Worm (Caenorhabditis elegans) whole organism, L2 larva: ENCODE measurements around the gene algn-9.

Source experiments
- C34F6.9 ChIP-seq: fragments of 150-350 bp; optimal IDR thresholded peaks from 2 replicates; lab custom pipeline; 2014; ENCODE audit warnings: missing biosample characterization, missing genetic modification characterization
- F13H6.1 ChIP-seq: sonication (generic microtip); optimal IDR thresholded peaks from 2 replicates; lab custom pipeline; 2016; ENCODE audit warnings: missing genetic modification characterization, missing compliant biosample characterization
- R02D3.7 ChIP-seq: fragments of 150-350 bp; optimal IDR thresholded peaks from 2 replicates; lab custom pipeline; 2014; ENCODE audit warnings: missing biosample characterization, missing genetic modification characterization
- Y55F3AM.14 ChIP-seq: fragments of 200-800 bp; sonication (Bioruptor generic); optimal IDR thresholded peaks from 2 replicates; lab custom pipeline; 2018; ENCODE audit warnings: mild to moderate bottlenecking, missing genetic modification characterization, missing compliant biosample characterization
- ZK546.5 ChIP-seq: sonication (generic microtip); optimal IDR thresholded peaks from 2 replicates; lab custom pipeline; 2017; ENCODE audit warnings: missing biosample characterization, missing genetic modification characterization
- alr-1 ChIP-seq: fragments of 150-350 bp; optimal IDR thresholded peaks from 2 replicates; lab custom pipeline; 2014; ENCODE audit warnings: missing biosample characterization, missing genetic modification characterization
- aly-2 ChIP-seq: fragments of 150-350 bp; optimal IDR thresholded peaks from 2 replicates; lab custom pipeline; 2014; ENCODE audit warnings: missing biosample characterization, missing genetic modification characterization
- ama-1 ChIP-seq: fragments of 150-350 bp; optimal IDR thresholded peaks from 2 replicates; lab custom pipeline; 2018; ENCODE audit warnings: inconsistent platforms
- blmp-1 ChIP-seq: sonication (generic microtip); optimal IDR thresholded peaks from 2 replicates; lab custom pipeline; 2017; ENCODE audit warnings: missing genetic modification characterization, mild to moderate bottlenecking, missing compliant biosample characterization, antibody characterized with exemption, moderate library complexity; ENCODE audit not compliant: insufficient read depth
- ceh-16 ChIP-seq: fragments of 150-350 bp; optimal IDR thresholded peaks from 2 replicates; lab custom pipeline; 2014; ENCODE audit warnings: missing biosample characterization, missing genetic modification characterization
- ceh-82 ChIP-seq: fragments of 150-350 bp; optimal IDR thresholded peaks from 2 replicates; lab custom pipeline; 2014; ENCODE audit warnings: missing biosample characterization, missing genetic modification characterization
- crh-2 ChIP-seq: sonication (generic microtip); optimal IDR thresholded peaks from 2 replicates; lab custom pipeline; 2017; ENCODE audit warnings: missing biosample characterization, missing genetic modification characterization
- dmd-4 ChIP-seq: sonication (generic microtip); optimal IDR thresholded peaks from 2 replicates; lab custom pipeline; 2017; ENCODE audit warnings: missing biosample characterization, missing genetic modification characterization
- egl-27 ChIP-seq: sonication (generic microtip); optimal IDR thresholded peaks from 3 replicates; lab custom pipeline; 2017; ENCODE audit warnings: missing biosample characterization, missing genetic modification reagents, missing genetic modification characterization
- elt-1 ChIP-seq: fragments of 150-350 bp; optimal IDR thresholded peaks from 2 replicates; lab custom pipeline; 2014; ENCODE audit warnings: missing biosample characterization, missing genetic modification characterization
- elt-3 ChIP-seq: sonication (generic microtip); optimal IDR thresholded peaks from 2 replicates; lab custom pipeline; 2017; ENCODE audit warnings: missing biosample characterization, missing genetic modification characterization
- fos-1 ChIP-seq: fragments of 150-350 bp; optimal IDR thresholded peaks from 2 replicates; lab custom pipeline; 2014; ENCODE audit warnings: missing biosample characterization, missing genetic modification characterization
- gmeb-1 ChIP-seq: fragments of 150-350 bp; optimal IDR thresholded peaks from 2 replicates; lab custom pipeline; 2014; ENCODE audit warnings: missing biosample characterization, missing genetic modification characterization
- lin-11 ChIP-seq: fragments of 150-350 bp; sonication (generic microtip); optimal IDR thresholded peaks from 2 replicates; lab custom pipeline; 2014; ENCODE audit warnings: missing biosample characterization, missing genetic modification characterization, inconsistent platforms, mixed read lengths
- lin-13 ChIP-seq: fragments of 150-350 bp; optimal IDR thresholded peaks from 2 replicates; lab custom pipeline; 2014; ENCODE audit warnings: missing biosample characterization, missing genetic modification reagents, missing genetic modification characterization
- lin-39 ChIP-seq: fragments of 150-350 bp; optimal IDR thresholded peaks from 2 replicates; lab custom pipeline; 2014; ENCODE audit warnings: missing biosample characterization, missing genetic modification reagents, missing genetic modification characterization
- lsy-2 ChIP-seq, 2 experiments: fragments of 150-350 bp in 1 of 2; sonication (generic microtip) in 1 of 2; optimal IDR thresholded peaks; 2 replicates each; lab custom pipeline; 2014 to 2017; ENCODE audit warnings: missing biosample characterization in 2 of 2, missing genetic modification characterization in 2 of 2
- mab-5 ChIP-seq: fragments of 150-350 bp; optimal IDR thresholded peaks from 2 replicates; lab custom pipeline; 2014; ENCODE audit warnings: missing biosample characterization, missing genetic modification characterization
- mbf-1 ChIP-seq: sonication (generic microtip); optimal IDR thresholded peaks from 2 replicates; lab custom pipeline; 2017; ENCODE audit warnings: missing biosample characterization, missing genetic modification characterization
- mdl-1 ChIP-seq, 2 experiments: fragments of 150-350 bp in 1 of 2; sonication (generic microtip) in 1 of 2; optimal IDR thresholded peaks; 2 replicates each; lab custom pipeline; 2017; ENCODE audit warnings: missing biosample characterization in 2 of 2, missing genetic modification characterization in 2 of 2
- nhr-10 ChIP-seq: sonication (generic microtip); optimal IDR thresholded peaks from 2 replicates; lab custom pipeline; 2017; ENCODE audit warnings: missing biosample characterization, missing genetic modification characterization
- nhr-11 ChIP-seq: fragments of 150-350 bp; optimal IDR thresholded peaks from 2 replicates; lab custom pipeline; 2014; ENCODE audit warnings: missing biosample characterization, missing genetic modification characterization
- nhr-12 ChIP-seq: fragments of 150-350 bp; optimal IDR thresholded peaks from 2 replicates; lab custom pipeline; 2014; ENCODE audit warnings: missing biosample characterization, missing genetic modification characterization
- nhr-129 ChIP-seq: fragments of 150-350 bp; optimal IDR thresholded peaks from 2 replicates; lab custom pipeline; 2014; ENCODE audit warnings: missing biosample characterization, missing genetic modification characterization
- nhr-21 ChIP-seq: fragments of 150-350 bp; optimal IDR thresholded peaks from 2 replicates; lab custom pipeline; 2014; ENCODE audit warnings: missing biosample characterization, missing genetic modification characterization
- nhr-23 ChIP-seq: fragments of 150-350 bp; optimal IDR thresholded peaks from 2 replicates; lab custom pipeline; 2014; ENCODE audit warnings: missing biosample characterization, missing genetic modification reagents, missing genetic modification characterization
- nhr-237 ChIP-seq: fragments of 150-350 bp; optimal IDR thresholded peaks from 2 replicates; lab custom pipeline; 2014; ENCODE audit warnings: missing biosample characterization, missing genetic modification characterization
- nhr-25 ChIP-seq: fragments of 150-350 bp; sonication (generic microtip); optimal IDR thresholded peaks from 3 replicates; lab custom pipeline; 2014; ENCODE audit warnings: missing biosample characterization, missing genetic modification characterization
- nhr-6 ChIP-seq: fragments of 150-350 bp; optimal IDR thresholded peaks from 2 replicates; lab custom pipeline; 2014; ENCODE audit warnings: missing biosample characterization, missing genetic modification characterization
- nhr-77 ChIP-seq: fragments of 150-350 bp; optimal IDR thresholded peaks from 2 replicates; lab custom pipeline; 2014; ENCODE audit warnings: missing biosample characterization, missing genetic modification characterization
- peb-1 ChIP-seq: fragments of 150-350 bp; optimal IDR thresholded peaks from 2 replicates; lab custom pipeline; 2014; ENCODE audit warnings: missing biosample characterization, missing genetic modification characterization
- sem-4 ChIP-seq: fragments of 150-350 bp; optimal IDR thresholded peaks from 2 replicates; lab custom pipeline; 2014; ENCODE audit warnings: missing biosample characterization, missing genetic modification reagents, missing genetic modification characterization
- skn-1 ChIP-seq: sonication (generic microtip); optimal IDR thresholded peaks from 2 replicates; lab custom pipeline; 2017; ENCODE audit warnings: missing biosample characterization, missing genetic modification characterization
- sma-3 ChIP-seq: sonication (generic microtip); optimal IDR thresholded peaks from 2 replicates; lab custom pipeline; 2016; ENCODE audit warnings: missing genetic modification reagents, missing genetic modification characterization, missing compliant biosample characterization
- sma-9 ChIP-seq, 2 experiments: fragments of 150-350 bp in 1 of 2; sonication (generic microtip) in 1 of 2; optimal IDR thresholded peaks; 2 replicates each; lab custom pipeline; 2014 to 2016; ENCODE audit warnings: missing genetic modification characterization in 2 of 2, mild to moderate bottlenecking in 1 of 2, missing biosample characterization in 1 of 2, missing compliant biosample characterization in 1 of 2, missing genetic modification reagents in 1 of 2, moderate library complexity in 1 of 2
- snpc-4 ChIP-seq: fragments of 150-350 bp; optimal IDR thresholded peaks from 2 replicates; lab custom pipeline; 2014; ENCODE audit warnings: missing biosample characterization, missing genetic modification characterization
- unc-39 ChIP-seq: fragments of 150-350 bp; optimal IDR thresholded peaks from 2 replicates; lab custom pipeline; 2014; ENCODE audit warnings: missing biosample characterization, missing genetic modification characterization
- unc-55 ChIP-seq: fragments of 150-350 bp; sonication (generic microtip); optimal IDR thresholded peaks from 3 replicates; lab custom pipeline; 2014; ENCODE audit warnings: missing biosample characterization, missing genetic modification reagents, missing genetic modification characterization
- zag-1 ChIP-seq: fragments of 150-350 bp; optimal IDR thresholded peaks from 2 replicates; lab custom pipeline; 2014; ENCODE audit warnings: missing biosample characterization, missing genetic modification characterization
- ztf-1 ChIP-seq: fragments of 200-800 bp; sonication (Bioruptor generic); conservative IDR thresholded peaks from 2 replicates; pipeline ENCODE4 v1.3.6; 2022; ENCODE audit warnings: missing genetic modification characterization, missing compliant biosample characterization
- ztf-11 ChIP-seq: sonication (generic microtip); optimal IDR thresholded peaks from 2 replicates; lab custom pipeline; 2017; ENCODE audit warnings: missing biosample characterization, missing genetic modification characterization
- ztf-4 ChIP-seq: fragments of 150-350 bp; optimal IDR thresholded peaks from 2 replicates; lab custom pipeline; 2014; ENCODE audit warnings: missing biosample characterization, missing genetic modification characterization

algn-9 gene

DNA sequence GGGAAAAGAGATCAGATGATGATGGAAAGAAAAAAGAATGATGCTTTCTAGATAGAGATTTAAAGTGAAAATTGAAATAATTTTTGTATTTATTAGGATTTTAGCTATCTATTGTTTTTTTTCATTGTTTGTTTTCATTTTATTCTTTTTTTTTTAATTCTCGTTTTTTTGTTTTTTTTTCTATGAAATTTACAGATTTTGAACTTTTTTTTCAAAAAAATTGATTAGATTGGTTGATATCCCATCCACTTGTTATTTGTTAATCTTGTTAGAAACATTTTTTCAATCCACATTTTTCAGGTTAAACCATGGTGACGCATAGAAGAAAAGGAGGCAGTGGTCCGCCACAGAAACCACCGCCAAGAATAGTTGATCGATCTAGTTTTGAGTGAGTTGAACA, at the start of gene algn-9:
TSS of gene algn-9 (plus strand) at position 301 of the 400 bp plus-strand sequence.
- TF ChIP-seq blmp-1 (no peak), lsy-2 (tag; optimal IDR thresholded peaks at IDR 0.05; lab: Kevin White, UChicago) (no peak), mdl-1 (tag; optimal IDR thresholded peaks at IDR 0.05; lab: Kevin White, UChicago) (no peak), ztf-4 (tag; lab: Kevin White, UChicago) (no peak), nhr-129 (tag; lab: Kevin White, UChicago) (no peak), aly-2 (tag; lab: Kevin White, UChicago) (no peak), unc-55 (no peak), mbf-1 (tag; lab: Kevin White, UChicago) (no peak), mab-5 (tag; lab: Kevin White, UChicago) (no peak), snpc-4 (tag; lab: Kevin White, UChicago) (no peak), nhr-21 (tag; lab: Kevin White, UChicago) (no peak), alr-1 (tag; lab: Kevin White, UChicago) (no peak), nhr-12 (tag; lab: Kevin White, UChicago) (no peak), ama-1 (lab: Kevin White, UChicago) (no peak), nhr-11 (tag; lab: Kevin White, UChicago) (no peak), nhr-23 (tag; lab: Kevin White, UChicago) (no peak), sem-4 (tag; lab: Kevin White, UChicago) (no peak), elt-1 (tag; lab: Kevin White, UChicago) (no peak), zag-1 (no peak)

DNA sequence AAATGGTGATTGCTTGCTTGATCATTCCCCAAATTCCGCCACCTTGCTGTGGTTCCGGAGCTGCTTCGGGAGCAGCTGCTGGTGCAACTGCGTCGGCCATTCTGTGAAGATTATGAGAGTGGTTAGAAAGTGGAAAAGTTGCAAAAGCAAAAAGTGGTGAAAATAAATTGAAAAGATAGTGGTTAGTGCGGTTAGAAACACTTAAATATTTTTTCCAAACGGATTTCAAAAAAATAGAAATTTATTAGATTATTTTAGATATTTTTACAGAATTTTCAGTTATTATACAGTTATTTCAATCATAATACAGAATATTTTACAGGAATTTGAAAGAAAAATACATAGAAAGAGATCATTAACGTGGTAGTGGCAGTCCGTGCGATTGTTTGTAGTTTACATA, 46.6 kb upstream of the algn-9 start, which contains the start of gene R166.2:
TSS of gene R166.2 (minus strand) at position 101 of the 400 bp plus-strand sequence.
- no peak for TF ChIP-seq ZK546.5
- no peak for TF ChIP-seq mbf-1 (tag; lab: Kevin White, UChicago)
- TF ChIP-seq snpc-4 (tag; lab: Kevin White, UChicago) = no peak
- no peak for TF ChIP-seq R02D3.7
- no peak for TF ChIP-seq nhr-21 (tag; lab: Kevin White, UChicago)
- TF ChIP-seq skn-1 (tag; lab: Kevin White, UChicago) = no peak

DNA sequence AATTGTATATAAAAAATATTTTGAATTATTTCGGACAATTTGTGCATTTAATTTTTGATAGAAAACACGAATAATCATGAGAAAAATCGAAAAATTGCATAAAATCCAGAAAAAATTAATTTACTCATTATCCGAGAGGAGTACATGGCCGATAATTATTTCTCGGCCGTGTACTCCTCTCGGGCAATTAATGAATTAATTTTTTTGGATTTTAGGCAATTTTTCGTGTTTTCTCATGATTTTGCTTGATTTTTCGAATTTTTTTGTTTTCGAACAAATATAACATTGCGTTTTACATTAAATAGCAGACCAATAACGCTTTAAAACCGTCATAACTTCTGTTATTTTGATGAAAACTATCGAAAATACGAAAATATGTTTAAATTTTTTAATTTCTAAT, 46.1 kb upstream of the algn-9 start:
- TF ChIP-seq dmd-4 (no peak), crh-2 (peak; percentile 58), skn-1 (tag; lab: Kevin White, UChicago) (no peak), nhr-21 (tag; lab: Kevin White, UChicago) (peak; percentile 44), nhr-6 (tag; lab: Kevin White, UChicago) (no peak), nhr-77 (tag; lab: Kevin White, UChicago) (no peak), ztf-11 (no peak), nhr-237 (tag; lab: Kevin White, UChicago) (no peak), aly-2 (tag; lab: Kevin White, UChicago) (no peak), lin-13 (GFP tag; lab: Kevin White, UChicago) (peak; percentile 13), lin-39 (tag; lab: Kevin White, UChicago) (no peak), nhr-10 (tag; lab: Kevin White, UChicago) (no peak), ceh-82 (no peak), unc-55 (peak; percentile 57), peb-1 (tag; lab: Kevin White, UChicago) (no peak), ama-1 (lab: Kevin White, UChicago) (no peak), nhr-25 (tag; lab: Kevin White, UChicago) (peak; percentile 71), nhr-11 (tag; lab: Kevin White, UChicago) (no peak), fos-1 (tag; lab: Kevin White, UChicago) (peak; percentile 38), elt-1 (tag; lab: Kevin White, UChicago) (no peak), C34F6.9 (tag; lab: Kevin White, UChicago) (peak; percentile 63), mab-5 (tag; lab: Kevin White, UChicago) (no peak), ztf-1 (no peak), egl-27 (tag; lab: Kevin White, UChicago) (no peak), sma-3 (GFP tag; lab: Kevin White, UChicago) (peak; percentile 73), F13H6.1 (tag; lab: Kevin White, UChicago) (peak; percentile 55), elt-3 (no peak), gmeb-1 (tag; lab: Kevin White, UChicago) (peak; percentile 72), lin-11 (no peak), Y55F3AM.14 (GFP tag; lab: Kevin White, UChicago) (no peak), sem-4 (tag; lab: Kevin White, UChicago) (no peak), ceh-16 (no peak), snpc-4 (tag; lab: Kevin White, UChicago) (no peak), blmp-1 (no peak), ztf-4 (tag; lab: Kevin White, UChicago) (no peak), R02D3.7 (peak; percentile 12), mdl-1 (tag; optimal IDR thresholded peaks at IDR 0.05; lab: Kevin White, UChicago) (no peak), nhr-12 (tag; lab: Kevin White, UChicago) (no peak), mbf-1 (tag; lab: Kevin White, UChicago) (no peak), ZK546.5 (no peak), unc-39 (no peak), nhr-129 (tag; lab: Kevin White, UChicago) (no peak), alr-1 (tag; lab: Kevin White, UChicago) (no peak), sma-9 (GFP tag; optimal IDR thresholded peaks at IDR 0.05; lab: Kevin White, UChicago) (peak; percentile 67), sma-9 (tag; optimal IDR thresholded peaks at IDR 0.05; lab: Kevin White, UChicago) (no peak), nhr-23 (tag; lab: Kevin White, UChicago) (no peak)
